Fruit fly (Drosophila melanogaster) whole organism, embryonic: ENCODE measurements around the gene CG31827.

Source experiments
- Bdp1 ChIP-seq: fragments of 200-800 bp; sonication (Bioruptor generic); optimal IDR thresholded peaks from 3 replicates; lab custom pipeline; 2016; ENCODE audit warnings: missing biosample characterization, missing genetic modification characterization
- BtbVII ChIP-seq: fragments of 200-800 bp; sonication (Bioruptor generic); optimal IDR thresholded peaks from 3 replicates; lab custom pipeline; 2017; ENCODE audit warnings: missing biosample characterization, mild to moderate bottlenecking, missing genetic modification characterization
- CG10209 ChIP-seq: fragments of 200-800 bp; sonication (Bioruptor generic); optimal IDR thresholded peaks from 3 replicates; lab custom pipeline; 2017; ENCODE audit warnings: missing biosample characterization, mild to moderate bottlenecking, missing genetic modification characterization, missing genetic modification reagents
- CG10267 ChIP-seq: fragments of 200-800 bp; sonication (Bioruptor generic); optimal IDR thresholded peaks from 2 replicates; lab custom pipeline; 2018; ENCODE audit warnings: missing biosample characterization, mild to moderate bottlenecking, missing genetic modification characterization, moderate library complexity
- CG10979 ChIP-seq: fragments of 200-800 bp; sonication (Bioruptor generic); optimal IDR thresholded peaks from 2 replicates; lab custom pipeline; 2018; ENCODE audit warnings: missing biosample characterization, mild to moderate bottlenecking, missing genetic modification characterization, moderate library complexity
- CG1233 ChIP-seq: fragments of 200-800 bp; sonication (Bioruptor generic); optimal IDR thresholded peaks from 4 replicates; lab custom pipeline; 2018; ENCODE audit warnings: missing biosample characterization, mild to moderate bottlenecking, missing genetic modification characterization
- CG13894 ChIP-seq: fragments of 200-800 bp; sonication (Bioruptor generic); optimal IDR thresholded peaks from 3 replicates; lab custom pipeline; 2018; ENCODE audit warnings: missing biosample characterization, mild to moderate bottlenecking, missing genetic modification characterization, moderate library complexity
- CG17612 ChIP-seq: fragments of 200-800 bp; sonication (Bioruptor generic); IDR thresholded peaks from 2 replicates; pipeline ENCODE4 v1.3.6; 2022; ENCODE audit warnings: missing biosample characterization, missing genetic modification characterization
- CG1792 ChIP-seq: fragments of 200-800 bp; sonication (Bioruptor generic); optimal IDR thresholded peaks from 2 replicates; lab custom pipeline; 2016; ENCODE audit warnings: missing biosample characterization, missing genetic modification characterization
- CG18764 ChIP-seq: fragments of 200-800 bp; sonication (Bioruptor generic); optimal IDR thresholded peaks from 3 replicates; lab custom pipeline; 2016; ENCODE audit warnings: missing biosample characterization, missing genetic modification characterization
- CG31224 ChIP-seq: fragments of 200-800 bp; sonication (Bioruptor generic); IDR thresholded peaks from 2 replicates; pipeline ENCODE4 v1.3.6; 2022; ENCODE audit warnings: missing biosample characterization, missing genetic modification characterization
- CG32772 ChIP-seq: fragments of 200-800 bp; sonication (Bioruptor generic); IDR thresholded peaks from 2 replicates; pipeline ENCODE4 v1.3.6; 2022; ENCODE audit warnings: missing biosample characterization, missing genetic modification characterization
- CG34224 ChIP-seq: fragments of 200-800 bp; sonication (Bioruptor generic); IDR thresholded peaks from 3 replicates; pipeline ENCODE4 v1.3.6; 2022; ENCODE audit warnings: missing biosample characterization, missing genetic modification characterization; ENCODE audit not compliant: partially characterized antibody
- CG34376 ChIP-seq: fragments of 200-800 bp; sonication (Bioruptor generic); optimal IDR thresholded peaks from 2 replicates; lab custom pipeline; 2018; ENCODE audit warnings: missing biosample characterization, mild to moderate bottlenecking, missing genetic modification characterization
- CG3995 ChIP-seq: fragments of 200-800 bp; sonication (Bioruptor generic); optimal IDR thresholded peaks from 3 replicates; lab custom pipeline; 2016; ENCODE audit warnings: missing biosample characterization, missing genetic modification characterization
- CG4730 ChIP-seq: fragments of 200-800 bp; sonication (Bioruptor generic); IDR thresholded peaks from 2 replicates; pipeline ENCODE4 v1.3.6; 2022; ENCODE audit warnings: missing biosample characterization, missing genetic modification characterization
- CG5180 ChIP-seq: fragments of 200-800 bp; sonication (Bioruptor generic); optimal IDR thresholded peaks from 3 replicates; lab custom pipeline; 2017; ENCODE audit warnings: missing biosample characterization, missing genetic modification characterization, mild to moderate bottlenecking, moderate library complexity, missing genetic modification reagents
- CG8478 ChIP-seq: fragments of >200 bp; optimal IDR thresholded peaks from 2 replicates; lab custom pipeline; 2018
- CkIIα-i1 ChIP-seq: fragments of 200-800 bp; sonication (Bioruptor generic); IDR thresholded peaks from 2 replicates; pipeline ENCODE4 v1.3.6; 2022; ENCODE audit warnings: missing biosample characterization, missing genetic modification characterization
- Dll ChIP-seq: fragments of 200-800 bp; sonication (Bioruptor generic); IDR thresholded peaks from 4 replicates; pipeline ENCODE4 v1.3.6; 2022; ENCODE audit warnings: missing biosample characterization, missing genetic modification characterization; ENCODE audit not compliant: partially characterized antibody
- Dp ChIP-seq: fragments of 200-800 bp; sonication (Bioruptor generic); optimal IDR thresholded peaks from 2 replicates; lab custom pipeline; 2018; ENCODE audit warnings: missing biosample characterization, mild to moderate bottlenecking, missing genetic modification characterization, moderate library complexity
- Drgx ChIP-seq: fragments of 200-800 bp; sonication (Bioruptor generic); IDR thresholded peaks from 2 replicates; pipeline ENCODE4 v1.3.6; 2022; ENCODE audit warnings: missing biosample characterization, missing genetic modification characterization
- E2f1 ChIP-seq: fragments of 200-800 bp; sonication (Bioruptor generic); IDR thresholded peaks from 2 replicates; pipeline ENCODE4 v1.3.6; 2022; ENCODE audit warnings: missing biosample characterization, missing genetic modification characterization
- Hr3 ChIP-seq: fragments of 200-800 bp; sonication (Bioruptor generic); optimal IDR thresholded peaks from 3 replicates; lab custom pipeline; 2016; ENCODE audit warnings: missing biosample characterization, missing genetic modification characterization
- Hsf ChIP-seq: fragments of 200-800 bp; sonication (Bioruptor generic); optimal IDR thresholded peaks from 3 replicates; lab custom pipeline; 2016; ENCODE audit warnings: missing biosample characterization, missing genetic modification characterization
- Lim3 ChIP-seq: fragments of 200-800 bp; sonication (Bioruptor generic); IDR thresholded peaks from 2 replicates; pipeline ENCODE4 v1.3.6; 2022; ENCODE audit warnings: missing biosample characterization, missing genetic modification characterization
- Mrtf ChIP-seq: fragments of 200-800 bp; sonication (Bioruptor generic); IDR thresholded peaks from 3 replicates; pipeline ENCODE4 v1.3.6; 2022; ENCODE audit warnings: missing biosample characterization, missing genetic modification characterization
- Neu2 ChIP-seq: fragments of 200-800 bp; sonication (Bioruptor generic); optimal IDR thresholded peaks from 3 replicates; lab custom pipeline; 2016; ENCODE audit warnings: missing biosample characterization, missing genetic modification characterization, borderline replicate concordance
- Nf-YC ChIP-seq: fragments of 200-800 bp; optimal IDR thresholded peaks from 3 replicates; lab custom pipeline; 2019; ENCODE audit warnings: missing biosample characterization, mild to moderate bottlenecking, missing genetic modification characterization, moderate library complexity
- Pdp1 ChIP-seq, 2 experiments: fragments of 200-800 bp; sonication (Bioruptor generic); optimal IDR thresholded peaks; 3 replicates each; lab custom pipeline; 2016; ENCODE audit warnings: missing biosample characterization in 2 of 2, missing genetic modification characterization in 2 of 2, mild to moderate bottlenecking in 1 of 2, moderate library complexity in 1 of 2
- corto ChIP-seq: fragments of 200-800 bp; sonication (Bioruptor generic); optimal IDR thresholded peaks from 2 replicates; lab custom pipeline; 2016; ENCODE audit warnings: missing biosample characterization, mild to moderate bottlenecking, missing genetic modification characterization, moderate library complexity
- fd102C ChIP-seq: fragments of 200-800 bp; sonication (Bioruptor generic); optimal IDR thresholded peaks from 2 replicates; lab custom pipeline; 2018; ENCODE audit warnings: missing biosample characterization, mild to moderate bottlenecking, missing genetic modification characterization, moderate library complexity
- ftz-f1 ChIP-seq: fragments of 200-800 bp; sonication (Bioruptor generic); optimal IDR thresholded peaks from 2 replicates; lab custom pipeline; 2016; ENCODE audit warnings: missing biosample characterization, missing genetic modification characterization
- gcm ChIP-seq: fragments of 200-800 bp; sonication (Bioruptor generic); optimal IDR thresholded peaks from 2 replicates; lab custom pipeline; 2019; ENCODE audit warnings: missing biosample characterization, mild to moderate bottlenecking, missing genetic modification characterization, moderate library complexity
- gsb-n ChIP-seq: fragments of 200-800 bp; sonication (Bioruptor generic); optimal IDR thresholded peaks from 3 replicates; lab custom pipeline; 2018; ENCODE audit warnings: missing biosample characterization, mild to moderate bottlenecking, missing genetic modification characterization
- gt ChIP-seq: fragments of 200-800 bp; sonication (Bioruptor generic); IDR thresholded peaks from 2 replicates; pipeline ENCODE4 v1.3.6; 2022; ENCODE audit warnings: missing biosample characterization, missing genetic modification characterization
- hbn ChIP-seq: fragments of 200-800 bp; sonication (Bioruptor generic); IDR thresholded peaks from 2 replicates; pipeline ENCODE4 v1.3.6; 2022; ENCODE audit warnings: missing biosample characterization, missing genetic modification characterization; ENCODE audit not compliant: partially characterized antibody
- knrl ChIP-seq: fragments of 200-800 bp; sonication (Bioruptor generic); IDR thresholded peaks from 3 replicates; pipeline ENCODE4 v1.3.6; 2022; ENCODE audit warnings: missing biosample characterization, missing genetic modification characterization; ENCODE audit not compliant: partially characterized antibody
- phol ChIP-seq: fragments of 200-800 bp; sonication (Bioruptor generic); optimal IDR thresholded peaks from 3 replicates; lab custom pipeline; 2018; ENCODE audit warnings: missing biosample characterization, mild to moderate bottlenecking, missing genetic modification characterization, moderate library complexity
- sd ChIP-seq: fragments of 200-800 bp; sonication (Bioruptor generic); optimal IDR thresholded peaks from 3 replicates; lab custom pipeline; 2018; ENCODE audit warnings: missing biosample characterization, mild to moderate bottlenecking, missing genetic modification characterization, moderate library complexity
- so ChIP-seq: fragments of 200-800 bp; sonication (Bioruptor generic); IDR thresholded peaks from 3 replicates; pipeline ENCODE4 v1.3.6; 2022; ENCODE audit warnings: missing biosample characterization, missing genetic modification characterization
- tgo ChIP-seq: fragments of 200-800 bp; sonication (Bioruptor generic); IDR thresholded peaks from 3 replicates; pipeline ENCODE4 v1.3.6; 2022; ENCODE audit warnings: missing biosample characterization, missing genetic modification characterization
- tin ChIP-seq: fragments of 200-800 bp; sonication (Bioruptor generic); optimal IDR thresholded peaks from 3 replicates; lab custom pipeline; 2016; ENCODE audit warnings: missing biosample characterization, missing genetic modification characterization
- toy ChIP-seq: fragments of 200-800 bp; sonication (Bioruptor generic); IDR thresholded peaks from 2 replicates; pipeline ENCODE4 v1.3.6; 2022; ENCODE audit warnings: missing biosample characterization, missing genetic modification characterization
- trh ChIP-seq: fragments of 200-800 bp; sonication (Bioruptor generic); optimal IDR thresholded peaks from 2 replicates; lab custom pipeline; 2016; ENCODE audit warnings: missing biosample characterization, missing genetic modification characterization
- ttk ChIP-seq: fragments of 200-800 bp; sonication (Bioruptor generic); IDR thresholded peaks from 2 replicates; pipeline ENCODE4 v2.1.2; 2022; ENCODE audit warnings: missing biosample characterization, missing genetic modification characterization
- unc-4 ChIP-seq: fragments of 200-800 bp; sonication (Bioruptor generic); IDR thresholded peaks from 2 replicates; pipeline ENCODE4 v1.3.6; 2022; ENCODE audit warnings: missing biosample characterization, missing genetic modification characterization; ENCODE audit not compliant: partially characterized antibody
- wek ChIP-seq: fragments of 200-800 bp; sonication (Bioruptor generic); optimal IDR thresholded peaks from 3 replicates; lab custom pipeline; 2018; ENCODE audit warnings: missing biosample characterization, mild to moderate bottlenecking, missing genetic modification characterization, moderate library complexity
- z ChIP-seq: fragments of 200-800 bp; sonication (Bioruptor generic); IDR thresholded peaks from 3 replicates; pipeline ENCODE4 v1.3.6; 2022; ENCODE audit warnings: missing biosample characterization, missing genetic modification characterization

CG31827 gene

DNA sequence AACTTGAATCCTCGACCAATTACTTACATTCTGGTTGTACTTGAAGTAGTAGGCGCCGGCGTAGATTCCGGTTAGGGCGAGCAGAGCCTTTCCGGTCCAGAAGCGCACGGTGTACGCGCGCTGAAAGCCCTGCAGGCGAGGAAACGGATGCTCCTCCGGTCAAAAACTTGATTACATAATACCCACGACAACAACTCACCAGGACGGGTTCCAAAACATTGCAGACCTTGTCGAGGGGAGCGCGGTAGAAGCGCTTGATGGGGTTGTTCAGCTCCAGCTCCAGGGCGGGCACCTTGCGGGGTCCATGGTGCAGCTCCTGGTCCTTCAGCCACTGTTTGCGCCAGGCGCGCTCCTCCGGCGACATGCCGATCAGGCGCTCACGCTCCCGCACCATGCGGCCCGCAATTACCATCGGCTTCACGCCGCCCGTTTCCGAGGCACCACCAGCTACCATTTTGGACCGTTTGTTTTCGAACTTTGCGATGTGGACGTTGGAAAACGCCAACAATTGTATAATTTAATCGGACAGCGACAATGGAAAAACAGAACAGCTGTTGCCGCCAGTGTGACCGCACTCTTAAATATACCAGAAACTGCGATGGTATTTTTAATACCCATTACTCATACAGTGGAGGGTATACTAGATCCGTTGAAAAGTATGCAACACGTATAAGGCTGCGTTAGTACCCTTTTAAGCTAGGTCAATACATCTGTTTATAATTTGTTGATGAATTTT is 45.7 kb downstream of the CG31827 start, which contains the start of gene ND-B17 (continued):
- TF ChIP-seq knrl (GFP tag; lab: Robert Waterston, UW) (no peak), ttk (GFP tag; lab: Robert Waterston, UW) (peak; percentile 63), CG32772 (no peak), Neu2 (GFP tag; lab: Kevin White, UChicago) (no peak), Lim3 (GFP tag; lab: Robert Waterston, UW) (no peak), CG10209 (no peak), wek (no peak), Mrtf (GFP tag; lab: Robert Waterston, UW) (no peak; the same call in 2 of the 3 replicates), unc-4 (0 out of 2 replicates have a peak, but pooled peaks have one; percentile 21), hbn (GFP tag; lab: Robert Waterston, UW) (peak; percentile 34; the same call in 1 of the 2 replicates), CG1792 (GFP tag; lab: Kevin White, UChicago) (no peak), tgo (GFP tag; lab: Robert Waterston, UW) (no peak; the same call in 2 of the 3 replicates), CG4730 (GFP tag; lab: Robert Waterston, UW) (no peak), BtbVII (GFP tag; lab: Kevin White, UChicago) (no peak), so (GFP tag; lab: Robert Waterston, UW) (0 out of 3 replicates have a peak, but pooled peaks have one; percentile 7), gt (no peak), CG17612 (0 out of 2 replicates have a peak, but pooled peaks have one; percentile 8), CG31224 (GFP tag; lab: Robert Waterston, UW) (no peak), sd (tag; lab: Kevin White, UChicago) (no peak), CG34224 (GFP tag; lab: Robert Waterston, UW) (no peak), Hr3 (GFP tag; lab: Kevin White, UChicago) (peak; percentile 46), E2f1 (GFP tag; lab: Robert Waterston, UW) (peak; percentile 34), CG18764 (no peak), corto (GFP tag; lab: Kevin White, UChicago) (no peak), ftz-f1 (GFP tag; lab: Kevin White, UChicago) (no peak), Nf-YC (tag; lab: Kevin White, UChicago) (no peak), CG5180 (GFP tag; lab: Kevin White, UChicago) (no peak), gsb-n (no peak), CG13894 (tag; lab: Kevin White, UChicago) (no peak), CG10979 (tag; lab: Kevin White, UChicago) (no peak), Drgx (GFP tag; lab: Robert Waterston, UW) (no peak), Bdp1 (peak; percentile 6), Pdp1 (GFP tag; optimal IDR thresholded peaks at IDR 0.05; lab: Kevin White, UChicago) (peak; percentile 48 to 95), CG8478 (no peak), fd102C (GFP tag; lab: Kevin White, UChicago) (no peak), CG1233 (GFP tag; lab: Kevin White, UChicago) (no peak), tin (peak; percentile 37), CkIIα-i1 (GFP tag; lab: Robert Waterston, UW) (no peak), z (no peak), phol (tag; lab: Kevin White, UChicago) (peak; percentile 17), Dll (GFP tag; lab: Robert Waterston, UW) (peak; percentile 46; the same call in 1 of the 4 replicates), Hsf (GFP tag; lab: Kevin White, UChicago) (peak; percentile 52), CG3995 (GFP tag; lab: Kevin White, UChicago) (peak; percentile 22), CG34376 (GFP tag; lab: Kevin White, UChicago) (no peak), Dp (GFP tag; lab: Kevin White, UChicago) (peak; percentile 18), toy (GFP tag; lab: Robert Waterston, UW) (no peak), trh (GFP tag; lab: Kevin White, UChicago) (no peak), gcm (GFP tag; lab: Kevin White, UChicago) (no peak), CG10267 (tag; lab: Kevin White, UChicago) (peak; percentile 19)
- TF ChIP-seq, all 482 proteins: peak for 186
